Fruit fly (Drosophila melanogaster): Measurements from ENCODE around the gene repo.

repo gene

DNA sequence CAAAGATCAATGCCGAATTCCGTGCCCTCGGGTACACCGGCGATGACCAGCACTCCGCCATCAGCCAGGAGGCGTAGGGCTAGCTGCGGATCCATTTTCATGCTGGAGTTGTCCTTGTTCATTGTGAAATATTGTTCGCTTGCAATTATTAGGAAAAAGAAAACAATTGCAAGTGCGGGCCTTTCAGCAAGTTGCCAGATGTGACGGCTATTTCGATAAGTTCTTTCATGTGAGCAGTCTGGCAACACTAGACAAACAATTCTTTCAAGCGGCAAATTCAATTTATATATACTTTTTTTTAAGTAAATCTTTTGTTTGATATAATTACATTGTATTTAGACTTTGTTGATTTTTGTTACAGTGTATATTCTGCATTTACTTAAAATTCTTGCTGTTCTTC, 16.6 kb downstream of the repo start, which contains the start of gene CG12320 (continued):
- TF ChIP-seq CG31224 (GFP tag; IDR thresholded peaks at IDR 0.05) (no peak), slp2 (GFP tag; optimal IDR thresholded peaks at IDR 0.05) (no peak), grn (GFP tag; optimal IDR thresholded peaks at IDR 0.05) (no peak), fu2 (GFP tag; optimal IDR thresholded peaks at IDR 0.05) (no peak), CG17328 (GFP tag; IDR thresholded peaks at IDR 0.05) (0 out of 2 replicates have a peak, but pooled peaks have one; percentile 8), Dad (GFP tag; optimal IDR thresholded peaks at IDR 0.05) (no peak), tgo (GFP tag; IDR thresholded peaks at IDR 0.05) (no peak), bsh (GFP tag; optimal IDR thresholded peaks at IDR 0.05) (no peak), CG9876 (GFP tag; optimal IDR thresholded peaks at IDR 0.05) (no peak), Sry-β (GFP tag; optimal IDR thresholded peaks at IDR 0.05) (no peak), HLH3B (GFP tag; IDR thresholded peaks at IDR 0.05) (no peak), E2f2 (GFP tag; IDR thresholded peaks at IDR 0.05) (peak; percentile 94), sna (GFP tag; IDR thresholded peaks at IDR 0.05; ENCODE audit: partially characterized antibody) (no peak), sr (GFP tag; IDR thresholded peaks at IDR 0.05) (no peak), CG31388 (GFP tag; optimal IDR thresholded peaks at IDR 0.05) (no peak), CG11398 (GFP tag; optimal IDR thresholded peaks at IDR 0.05) (no peak), C15 (GFP tag; IDR thresholded peaks at IDR 0.05) (no peak), HHEX (GFP tag; optimal IDR thresholded peaks at IDR 0.05) (no peak), CG34224 (GFP tag; IDR thresholded peaks at IDR 0.05; ENCODE audit: partially characterized antibody) (no peak; the same call in 2 of the 3 replicates), peb (GFP tag; IDR thresholded peaks at IDR 0.05) (no peak), CG2889 (GFP tag; IDR thresholded peaks at IDR 0.05) (no peak), fru (optimal IDR thresholded peaks at IDR 0.05) (no peak), YL-1 (GFP tag; optimal IDR thresholded peaks at IDR 0.05) (peak; percentile 57), Oaz (GFP tag; IDR thresholded peaks at IDR 0.05) (no peak), tap (tag; optimal IDR thresholded peaks at IDR 0.05) (no peak), schlank (tag; optimal IDR thresholded peaks at IDR 0.05) (no peak), CG30431 (GFP tag; optimal IDR thresholded peaks at IDR 0.05) (no peak), ham (GFP tag; IDR thresholded peaks at IDR 0.05) (no peak), tin (GFP tag; optimal IDR thresholded peaks at IDR 0.05) (no peak), CG12659 (GFP tag; optimal IDR thresholded peaks at IDR 0.05) (peak; percentile 5), nom (GFP tag; optimal IDR thresholded peaks at IDR 0.05) (no peak), pan (optimal IDR thresholded peaks at IDR 0.05) (no peak), pan (GFP tag; optimal IDR thresholded peaks at IDR 0.05 in 1 of 2, IDR thresholded peaks at IDR 0.05 in 1 of 2) (no peak), CG34422 (GFP tag; IDR thresholded peaks at IDR 0.05) (no peak), Atf6 (GFP tag; IDR thresholded peaks at IDR 0.05) (no peak), CG17361 (GFP tag; IDR thresholded peaks at IDR 0.05) (no peak), dmrt99B (tag; optimal IDR thresholded peaks at IDR 0.05) (no peak), onecut (GFP tag; IDR thresholded peaks at IDR 0.05) (no peak), Hr51 (GFP tag; optimal IDR thresholded peaks at IDR 0.05) (no peak), sim (GFP tag; IDR thresholded peaks at IDR 0.05) (no peak), CkIIα-i1 (GFP tag; IDR thresholded peaks at IDR 0.05) (no peak), Hr78 (GFP tag; optimal IDR thresholded peaks at IDR 0.05) (no peak), ci (GFP tag; IDR thresholded peaks at IDR 0.05) (no peak), TFAM (GFP tag; optimal IDR thresholded peaks at IDR 0.05) (no peak), CG4404 (GFP tag; IDR thresholded peaks at IDR 0.05) (no peak), br (optimal IDR thresholded peaks at IDR 0.05) (no peak), HmgZ (tag; optimal IDR thresholded peaks at IDR 0.05) (peak; percentile 2), toy (GFP tag; IDR thresholded peaks at IDR 0.05) (no peak), so (GFP tag; IDR thresholded peaks at IDR 0.05) (no peak), CTCF (GFP tag; optimal IDR thresholded peaks at IDR 0.05) (peak; percentile 10), Side (GFP tag; optimal IDR thresholded peaks at IDR 0.05) (no peak), CG9797 (GFP tag; optimal IDR thresholded peaks at IDR 0.05) (peak; percentile 0), CG12155 (GFP tag; optimal IDR thresholded peaks at IDR 0.05) (no peak), CG9932 (GFP tag; IDR thresholded peaks at IDR 0.05) (no peak), rib (GFP tag; IDR thresholded peaks at IDR 0.05) (no peak)
